Worm (Caenorhabditis elegans): Measurements from ENCODE around the gene cka-2.

cka-2 gene

DNA sequence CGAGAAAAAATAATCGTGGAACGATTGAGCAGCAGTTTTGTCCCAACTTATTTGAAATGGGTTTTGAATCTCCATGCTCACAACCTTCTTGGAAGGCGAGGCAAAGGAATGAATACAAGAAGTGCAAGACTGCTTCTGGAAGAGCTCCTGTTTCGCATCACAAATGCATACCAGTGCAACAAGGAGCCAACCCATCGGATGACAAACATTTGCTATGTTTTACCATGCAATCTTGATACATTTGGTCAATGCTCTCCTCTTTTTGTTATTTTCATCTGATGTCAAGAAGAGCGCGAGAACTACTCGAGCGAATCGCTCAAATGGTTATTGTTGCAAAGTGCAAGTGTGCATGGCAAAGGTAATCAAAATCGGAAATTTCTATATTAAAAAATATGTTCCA, 11.8 kb upstream of the cka-2 start, which contains the start of gene mec-18:
TSS of gene mec-18 (minus strand) at position 101 of the 400 bp plus-strand sequence.
- TF ChIP-seq egl-5 (tag; optimal IDR thresholded peaks at IDR 0.05) (no peak), hmg-11 (tag; optimal IDR thresholded peaks at IDR 0.05) (no peak), mml-1 (tag; optimal IDR thresholded peaks at IDR 0.05) (no peak), unc-39 (tag; optimal IDR thresholded peaks at IDR 0.05) (no peak), elt-1 (tag; optimal IDR thresholded peaks at IDR 0.05) (no peak), pqm-1 (tag; optimal IDR thresholded peaks at IDR 0.05) (no peak), pha-4 (tag; optimal IDR thresholded peaks at IDR 0.05) (no peak), egl-27 (tag; optimal IDR thresholded peaks at IDR 0.05) (no peak), ztf-11 (tag; optimal IDR thresholded peaks at IDR 0.05) (no peak), elt-2 (tag; optimal IDR thresholded peaks at IDR 0.05) (no peak)

ce11 chrX:4279294-4279782, 6.6 kb upstream of the cka-2 start, which contains the start of the genes twk-28 and ets-9:
twk-28 (minus strand) TSS chrX:4279344.
ets-9 (plus strand) TSS chrX:4279703.
- no peak for TF ChIP-seq R02D3.7 (tag; optimal IDR thresholded peaks at IDR 0.05)
- no peak for TF ChIP-seq snpc-4 (tag; optimal IDR thresholded peaks at IDR 0.05)
- TF ChIP-seq sea-2 (GFP tag; optimal IDR thresholded peaks at IDR 0.05), result no peak
- TF ChIP-seq tbx-2 (tag; optimal IDR thresholded peaks at IDR 0.05), result no peak

- TF ChIP-seq hmg-11 (tag; optimal IDR thresholded peaks at IDR 0.05) (no peak), egl-27 (tag; optimal IDR thresholded peaks at IDR 0.05) (no peak), nhr-43 (tag; optimal IDR thresholded peaks at IDR 0.05; ENCODE audit: poor library complexity, severe bottlenecking) (no peak), nhr-23 (tag; optimal IDR thresholded peaks at IDR 0.05) (no peak), tbx-2 (tag; optimal IDR thresholded peaks at IDR 0.05) (no peak), elt-2 (tag; optimal IDR thresholded peaks at IDR 0.05) (peak; percentile 68), ztf-4 (tag; optimal IDR thresholded peaks at IDR 0.05) (no peak), skn-1 (tag; optimal IDR thresholded peaks at IDR 0.05) (no peak), fos-1 (tag; optimal IDR thresholded peaks at IDR 0.05) (no peak), pha-4 (tag; optimal IDR thresholded peaks at IDR 0.05) (peak; percentile 57), ZK546.5 (tag; optimal IDR thresholded peaks at IDR 0.05) (no peak), ama-1 (optimal IDR thresholded peaks at IDR 0.05) (no peak), mml-1 (tag; optimal IDR thresholded peaks at IDR 0.05) (no peak), nhr-11 (tag; optimal IDR thresholded peaks at IDR 0.05) (no peak), unc-39 (tag; optimal IDR thresholded peaks at IDR 0.05) (no peak), zag-1 (tag; optimal IDR thresholded peaks at IDR 0.05) (no peak), pqm-1 (tag; optimal IDR thresholded peaks at IDR 0.05) (peak; percentile 82), R02D3.7 (tag; optimal IDR thresholded peaks at IDR 0.05) (no peak)
These were observed 3.5 kb upstream of the cka-2 start, which contains the start of gene C52B9.19 for ce11 chrX:4282380-4282779. C52B9.19 (plus strand) TSS chrX:4282555.

ce11 chrX:4283989-4284388, 1.9 kb upstream of the cka-2 start, which contains the start of gene ets-10:
ets-10 (plus strand) TSS chrX:4284189.
- peak; percentile 37 for TF ChIP-seq pha-4 (tag; optimal IDR thresholded peaks at IDR 0.05)
- TF ChIP-seq lin-39 (tag; optimal IDR thresholded peaks at IDR 0.05), result no peak
- TF ChIP-seq elt-1 (tag; optimal IDR thresholded peaks at IDR 0.05), result no peak
- TF ChIP-seq skn-1 (tag; optimal IDR thresholded peaks at IDR 0.05), result peak; percentile 9
- TF ChIP-seq elt-2 (tag; optimal IDR thresholded peaks at IDR 0.05), result peak; percentile 39
- no peak for TF ChIP-seq elt-3 (tag; optimal IDR thresholded peaks at IDR 0.05)
- peak; percentile 34 for TF ChIP-seq pqm-1 (tag; optimal IDR thresholded peaks at IDR 0.05)

ce11 chrX:4284470-4284869, 1.5 kb upstream of the cka-2 start:
- TF ChIP-seq hmg-11 (tag; optimal IDR thresholded peaks at IDR 0.05) (no peak), lin-39 (tag; optimal IDR thresholded peaks at IDR 0.05) (no peak), elt-1 (tag; optimal IDR thresholded peaks at IDR 0.05) (no peak), elt-2 (tag; optimal IDR thresholded peaks at IDR 0.05) (peak; percentile 62), ceh-16 (tag; optimal IDR thresholded peaks at IDR 0.05) (no peak), snpc-4 (tag; optimal IDR thresholded peaks at IDR 0.05) (no peak), lin-15B (tag; optimal IDR thresholded peaks at IDR 0.05) (no peak), egl-27 (tag; optimal IDR thresholded peaks at IDR 0.05) (no peak), pha-4 (tag; optimal IDR thresholded peaks at IDR 0.05) (peak; percentile 7), nhr-23 (tag; optimal IDR thresholded peaks at IDR 0.05) (no peak), sea-2 (GFP tag; optimal IDR thresholded peaks at IDR 0.05) (no peak), ztf-4 (tag; optimal IDR thresholded peaks at IDR 0.05) (no peak), fkh-10 (GFP tag; optimal IDR thresholded peaks at IDR 0.05) (no peak), egl-5 (tag; optimal IDR thresholded peaks at IDR 0.05) (no peak), pqm-1 (tag; optimal IDR thresholded peaks at IDR 0.05) (peak; percentile 89), eor-1 (tag; optimal IDR thresholded peaks at IDR 0.05) (no peak)

- no peak for TF ChIP-seq fos-1 (tag; optimal IDR thresholded peaks at IDR 0.05)
- TF ChIP-seq nhr-76 (tag; optimal IDR thresholded peaks at IDR 0.05), result no peak
- TF ChIP-seq elt-2 (tag; optimal IDR thresholded peaks at IDR 0.05), result no peak
- TF ChIP-seq ztf-4 (tag; optimal IDR thresholded peaks at IDR 0.05), result no peak
- TF ChIP-seq nhr-67 (tag; optimal IDR thresholded peaks at IDR 0.05), result no peak
- no peak for TF ChIP-seq nhr-43 (tag; optimal IDR thresholded peaks at IDR 0.05; ENCODE audit: poor library complexity, severe bottlenecking)
- no peak for TF ChIP-seq nhr-25 (tag; optimal IDR thresholded peaks at IDR 0.05)
- no peak for TF ChIP-seq ztf-11 (tag; optimal IDR thresholded peaks at IDR 0.05)
- no peak for TF ChIP-seq nhr-23 (tag; optimal IDR thresholded peaks at IDR 0.05)
- TF ChIP-seq lin-15B (tag; optimal IDR thresholded peaks at IDR 0.05), result no peak
- TF ChIP-seq R02D3.7 (tag; optimal IDR thresholded peaks at IDR 0.05), result no peak
- TF ChIP-seq lin-39 (tag; optimal IDR thresholded peaks at IDR 0.05), result no peak
- no peak for TF ChIP-seq skn-1 (tag; optimal IDR thresholded peaks at IDR 0.05)
- no peak for TF ChIP-seq unc-39 (tag; optimal IDR thresholded peaks at IDR 0.05)
- TF ChIP-seq elt-3 (tag; optimal IDR thresholded peaks at IDR 0.05), result no peak
- TF ChIP-seq sea-2 (GFP tag; optimal IDR thresholded peaks at IDR 0.05), result no peak
These were observed 3.9 kb downstream of the cka-2 start for ce11 chrX:4289805-4290204.
